Worm (Caenorhabditis elegans) whole organism, early embryonic: ENCODE results near the gene F47B8.10.

ENCODE experiments used
- B0310.2 ChIP-seq: sonication (generic microtip); optimal IDR thresholded peaks from 2 replicates; lab custom pipeline; 2016; ENCODE audit warnings: mild to moderate bottlenecking, missing genetic modification characterization, missing compliant biosample characterization
- F13C5.2 ChIP-seq: sonication (generic microtip); optimal IDR thresholded peaks from 2 replicates; lab custom pipeline; 2017; ENCODE audit warnings: mild to moderate bottlenecking, missing genetic modification characterization, inconsistent platforms, missing compliant biosample characterization
- aly-1 ChIP-seq: sonication (generic microtip); optimal IDR thresholded peaks from 2 replicates; lab custom pipeline; 2016; ENCODE audit warnings: missing genetic modification characterization, missing compliant biosample characterization
- ama-1 ChIP-seq: fragments of 150-350 bp; optimal IDR thresholded peaks from 2 replicates; lab custom pipeline; 2014
- ceh-13 ChIP-seq: fragments of 200-800 bp; sonication (Bioruptor generic); optimal IDR thresholded peaks from 2 replicates; lab custom pipeline; 2018; ENCODE audit warnings: mild to moderate bottlenecking, missing genetic modification characterization, missing compliant biosample characterization
- ceh-36 ChIP-seq: sonication (generic microtip); optimal IDR thresholded peaks from 2 replicates; lab custom pipeline; 2016; ENCODE audit warnings: missing genetic modification characterization, inconsistent platforms, missing compliant biosample characterization
- ets-7 ChIP-seq: sonication (generic microtip); optimal IDR thresholded peaks from 2 replicates; lab custom pipeline; 2016; ENCODE audit warnings: missing genotype, missing genetic modification characterization, missing compliant biosample characterization
- flt-1 ChIP-seq: fragments of 200-800 bp; sonication (Bioruptor generic); IDR thresholded peaks from 2 replicates; pipeline ENCODE4 v1.3.6; 2022; ENCODE audit warnings: missing genetic modification characterization, missing compliant biosample characterization
- hmg-4 ChIP-seq: fragments of 200-800 bp; sonication (Bioruptor generic); optimal IDR thresholded peaks from 2 replicates; lab custom pipeline; 2018; ENCODE audit warnings: mild to moderate bottlenecking, missing genetic modification characterization, missing compliant biosample characterization
- hnd-1 ChIP-seq: sonication (generic microtip); optimal IDR thresholded peaks from 2 replicates; lab custom pipeline; 2016; ENCODE audit warnings: missing genetic modification characterization, missing compliant biosample characterization
- pes-1 ChIP-seq: fragments of 200-800 bp; sonication (Bioruptor generic); IDR thresholded peaks from 2 replicates; pipeline ENCODE4 v1.3.6; 2022; ENCODE audit warnings: missing genetic modification reagents, missing genetic modification characterization, missing compliant biosample characterization
- tbx-11 ChIP-seq: fragments of 200-800 bp; sonication (Bioruptor generic); IDR thresholded peaks from 2 replicates; pipeline ENCODE4 v1.3.6; 2022; ENCODE audit warnings: missing genetic modification characterization, missing compliant biosample characterization
- tbx-37 ChIP-seq: fragments of 200-800 bp; sonication (Bioruptor generic); conservative IDR thresholded peaks from 2 replicates; pipeline ENCODE4 v1.3.6; 2022; ENCODE audit warnings: missing genetic modification reagents, missing genetic modification characterization, missing compliant biosample characterization
- tra-4 ChIP-seq: sonication (generic microtip); optimal IDR thresholded peaks from 2 replicates; lab custom pipeline; 2017; ENCODE audit warnings: missing genetic modification characterization, missing compliant biosample characterization

- TF ChIP-seq F13C5.2: no peak
- TF ChIP-seq flt-1 (GFP tag; lab: Robert Waterston, UW): no peak
- TF ChIP-seq B0310.2 (tag; lab: Kevin White, UChicago): no peak
- TF ChIP-seq tbx-11 (GFP tag; lab: Robert Waterston, UW): no peak
- no peak for TF ChIP-seq ama-1 (lab: Kevin White, UChicago)
- TF ChIP-seq tra-4 (tag; lab: Kevin White, UChicago): no peak
- TF ChIP-seq hmg-4 (GFP tag; lab: Kevin White, UChicago): no peak
- TF ChIP-seq tbx-37 (GFP tag; lab: Robert Waterston, UW): no peak
- TF ChIP-seq ets-7: no peak
- TF ChIP-seq ceh-36 (tag; lab: Kevin White, UChicago): no peak
- TF ChIP-seq aly-1: no peak
- TF ChIP-seq pes-1: no peak
- TF ChIP-seq hnd-1 (tag; lab: Kevin White, UChicago): no peak
- no peak for TF ChIP-seq ceh-13 (GFP tag; lab: Kevin White, UChicago)
Measured at ce11 chrV:14378052-14378451, 36.3 kb downstream of the F47B8.10 start.
